Worm (Caenorhabditis elegans): ENCODE data around the gene daf-2.
A peak's percentile ranks its signal among the peaks of the same experiment; 100 is the strongest.

Gene daf-2

ce11 chrIII:3067909-3068455, 27.3 kb upstream of the daf-2 start, which contains the start of gene ubl-1 (continued):
- TF ChIP-seq zag-1 (tag; optimal IDR thresholded peaks at IDR 0.05) (no peak), nhr-10 (tag; optimal IDR thresholded peaks at IDR 0.05) (peak; percentile 32), ceh-16 (tag; optimal IDR thresholded peaks at IDR 0.05) (peak; percentile 55), ama-1 (optimal IDR thresholded peaks at IDR 0.05) (peak; percentile 75), F13H6.1 (tag; optimal IDR thresholded peaks at IDR 0.05) (peak; percentile 70), lin-39 (tag; optimal IDR thresholded peaks at IDR 0.05) (no peak), sma-3 (GFP tag; optimal IDR thresholded peaks at IDR 0.05) (peak; percentile 74), nhr-12 (tag; optimal IDR thresholded peaks at IDR 0.05) (no peak), nhr-25 (tag; optimal IDR thresholded peaks at IDR 0.05) (peak; percentile 87), nhr-129 (tag; optimal IDR thresholded peaks at IDR 0.05) (peak; percentile 89), crh-2 (tag; optimal IDR thresholded peaks at IDR 0.05) (peak; percentile 85), mbf-1 (tag; optimal IDR thresholded peaks at IDR 0.05) (no peak), Y55F3AM.14 (GFP tag; optimal IDR thresholded peaks at IDR 0.05) (no peak), ztf-4 (tag; optimal IDR thresholded peaks at IDR 0.05) (peak; percentile 63), nhr-237 (tag; optimal IDR thresholded peaks at IDR 0.05) (peak; percentile 17), unc-55 (GFP tag; optimal IDR thresholded peaks at IDR 0.05) (peak; percentile 97), nhr-21 (tag; optimal IDR thresholded peaks at IDR 0.05) (peak; percentile 75), lin-13 (GFP tag; optimal IDR thresholded peaks at IDR 0.05) (peak; percentile 95), mdl-1 (tag; optimal IDR thresholded peaks at IDR 0.05) (no peak), ztf-11 (tag; optimal IDR thresholded peaks at IDR 0.05) (no peak)

- TF ChIP-seq skn-1 (tag; optimal IDR thresholded peaks at IDR 0.05), result no peak
- no peak for TF ChIP-seq mdl-1 (tag; optimal IDR thresholded peaks at IDR 0.05)
- TF ChIP-seq fos-1 (tag; optimal IDR thresholded peaks at IDR 0.05), result no peak
- no peak for TF ChIP-seq ztf-4 (tag; optimal IDR thresholded peaks at IDR 0.05)
- no peak for TF ChIP-seq sma-3 (GFP tag; optimal IDR thresholded peaks at IDR 0.05)
- no peak for TF ChIP-seq unc-55 (GFP tag; optimal IDR thresholded peaks at IDR 0.05)
- no peak for TF ChIP-seq C34F6.9 (tag; optimal IDR thresholded peaks at IDR 0.05)
- TF ChIP-seq nhr-12 (tag; optimal IDR thresholded peaks at IDR 0.05), result no peak
- TF ChIP-seq nhr-23 (tag; optimal IDR thresholded peaks at IDR 0.05), result no peak
- TF ChIP-seq F13H6.1 (tag; optimal IDR thresholded peaks at IDR 0.05), result no peak
- TF ChIP-seq nhr-237 (tag; optimal IDR thresholded peaks at IDR 0.05), result no peak
- no peak for TF ChIP-seq nhr-21 (tag; optimal IDR thresholded peaks at IDR 0.05)
- TF ChIP-seq lin-11 (tag; optimal IDR thresholded peaks at IDR 0.05), result no peak
These were observed 26.1 kb upstream of the daf-2 start for ce11 chrIII:3066769-3067168.

ce11 chrIII:3065876-3066509, 25.3 kb upstream of the daf-2 start:
- TF ChIP-seq lsy-2 (tag; optimal IDR thresholded peaks at IDR 0.05), result peak; percentile 18 to 80
- TF ChIP-seq snpc-4 (tag; optimal IDR thresholded peaks at IDR 0.05), result peak; percentile 67
- TF ChIP-seq C34F6.9 (tag; optimal IDR thresholded peaks at IDR 0.05), result peak; percentile 66
- TF ChIP-seq ama-1 (optimal IDR thresholded peaks at IDR 0.05), result no peak
- peak; percentile 50 for TF ChIP-seq nhr-21 (tag; optimal IDR thresholded peaks at IDR 0.05)
- peak; percentile 74 for TF ChIP-seq nhr-129 (tag; optimal IDR thresholded peaks at IDR 0.05)
- peak; percentile 62 for TF ChIP-seq sma-3 (GFP tag; optimal IDR thresholded peaks at IDR 0.05)
- peak; percentile 56 for TF ChIP-seq fos-1 (tag; optimal IDR thresholded peaks at IDR 0.05)
- peak; percentile 64 for TF ChIP-seq lin-13 (GFP tag; optimal IDR thresholded peaks at IDR 0.05)
- TF ChIP-seq aly-2 (tag; optimal IDR thresholded peaks at IDR 0.05), result no peak
- TF ChIP-seq egl-27 (tag; optimal IDR thresholded peaks at IDR 0.05), result peak; percentile 38
- TF ChIP-seq nhr-237 (tag; optimal IDR thresholded peaks at IDR 0.05), result no peak
- TF ChIP-seq blmp-1 (tag; optimal IDR thresholded peaks at IDR 0.05; ENCODE audit: insufficient read depth), result peak; percentile 28
- no peak for TF ChIP-seq nhr-23 (tag; optimal IDR thresholded peaks at IDR 0.05)
- peak; percentile 91 for TF ChIP-seq F13H6.1 (tag; optimal IDR thresholded peaks at IDR 0.05)
- TF ChIP-seq skn-1 (tag; optimal IDR thresholded peaks at IDR 0.05), result no peak
- peak; percentile 48 for TF ChIP-seq nhr-25 (tag; optimal IDR thresholded peaks at IDR 0.05)
- peak; percentile 41 for TF ChIP-seq sem-4 (tag; optimal IDR thresholded peaks at IDR 0.05)
- TF ChIP-seq crh-2 (tag; optimal IDR thresholded peaks at IDR 0.05), result peak; percentile 66
- TF ChIP-seq unc-62 (GFP tag; optimal IDR thresholded peaks at IDR 0.05), result no peak
- TF ChIP-seq ZK546.5 (tag; optimal IDR thresholded peaks at IDR 0.05), result peak; percentile 41
- TF ChIP-seq mab-5 (tag; optimal IDR thresholded peaks at IDR 0.05), result peak; percentile 39
- no peak for TF ChIP-seq lin-11 (tag; optimal IDR thresholded peaks at IDR 0.05)
- peak; percentile 65 for TF ChIP-seq sma-9 (GFP tag; optimal IDR thresholded peaks at IDR 0.05)
- TF ChIP-seq sma-9 (tag; optimal IDR thresholded peaks at IDR 0.05), result no peak
- peak in 1 of 2 experiments; percentile 1 for TF ChIP-seq mdl-1 (tag; optimal IDR thresholded peaks at IDR 0.05)
- TF ChIP-seq gmeb-1 (tag; optimal IDR thresholded peaks at IDR 0.05), result peak; percentile 50
- TF ChIP-seq dmd-4 (tag; optimal IDR thresholded peaks at IDR 0.05), result no peak
- peak; percentile 27 for TF ChIP-seq ztf-4 (tag; optimal IDR thresholded peaks at IDR 0.05)

Data from whole organism, L2 larva.